Worm (Caenorhabditis elegans) whole organism, L2 larva: ENCODE results near the gene Y54G2A.32.

Experiments
- aly-2 ChIP-seq: fragments of 150-350 bp; optimal IDR thresholded peaks from 2 replicates; lab custom pipeline; 2014; ENCODE audit warnings: missing biosample characterization, missing genetic modification characterization
- ama-1 ChIP-seq: fragments of 150-350 bp; optimal IDR thresholded peaks from 2 replicates; lab custom pipeline; 2018; ENCODE audit warnings: inconsistent platforms
- lin-11 ChIP-seq: fragments of 150-350 bp; sonication (generic microtip); optimal IDR thresholded peaks from 2 replicates; lab custom pipeline; 2014; ENCODE audit warnings: missing biosample characterization, missing genetic modification characterization, inconsistent platforms, mixed read lengths
- lin-13 ChIP-seq: fragments of 150-350 bp; optimal IDR thresholded peaks from 2 replicates; lab custom pipeline; 2014; ENCODE audit warnings: missing biosample characterization, missing genetic modification reagents, missing genetic modification characterization
- lin-39 ChIP-seq: fragments of 150-350 bp; optimal IDR thresholded peaks from 2 replicates; lab custom pipeline; 2014; ENCODE audit warnings: missing biosample characterization, missing genetic modification reagents, missing genetic modification characterization
- nhr-10 ChIP-seq: sonication (generic microtip); optimal IDR thresholded peaks from 2 replicates; lab custom pipeline; 2017; ENCODE audit warnings: missing biosample characterization, missing genetic modification characterization
- nhr-77 ChIP-seq: fragments of 150-350 bp; optimal IDR thresholded peaks from 2 replicates; lab custom pipeline; 2014; ENCODE audit warnings: missing biosample characterization, missing genetic modification characterization
- peb-1 ChIP-seq: fragments of 150-350 bp; optimal IDR thresholded peaks from 2 replicates; lab custom pipeline; 2014; ENCODE audit warnings: missing biosample characterization, missing genetic modification characterization
- unc-62 ChIP-seq: fragments of 150-350 bp; optimal IDR thresholded peaks from 2 replicates; lab custom pipeline; 2014; ENCODE audit warnings: missing biosample characterization, missing genetic modification reagents, missing genetic modification characterization
- ztf-11 ChIP-seq: sonication (generic microtip); optimal IDR thresholded peaks from 2 replicates; lab custom pipeline; 2017; ENCODE audit warnings: missing biosample characterization, missing genetic modification characterization
- ztf-4 ChIP-seq: fragments of 150-350 bp; optimal IDR thresholded peaks from 2 replicates; lab custom pipeline; 2014; ENCODE audit warnings: missing biosample characterization, missing genetic modification characterization

- TF ChIP-seq ama-1 (lab: Kevin White, UChicago) (no peak), ztf-11 (no peak), lin-13 (GFP tag; lab: Kevin White, UChicago) (peak; percentile 10), nhr-77 (tag; lab: Kevin White, UChicago) (no peak), unc-62 (GFP tag; lab: Kevin White, UChicago) (no peak), lin-39 (tag; lab: Kevin White, UChicago) (no peak), ztf-4 (tag; lab: Kevin White, UChicago) (no peak), peb-1 (tag; lab: Kevin White, UChicago) (no peak), aly-2 (tag; lab: Kevin White, UChicago) (no peak), nhr-10 (tag; lab: Kevin White, UChicago) (no peak), lin-11 (tag; lab: Kevin White, UChicago) (no peak)
Measured at ce11 chrIV:2846264-2846663, 42.5 kb downstream of the Y54G2A.32 start, which contains the start of gene Y54G2A.40.
